Worm (Caenorhabditis elegans) whole organism, early embryonic: ENCODE results near the gene R13H9.6.

Experiments used
- ama-1 ChIP-seq: fragments of 150-350 bp; optimal IDR thresholded peaks from 2 replicates; lab custom pipeline; 2014
- ets-7 ChIP-seq: sonication (generic microtip); optimal IDR thresholded peaks from 2 replicates; lab custom pipeline; 2016; ENCODE audit warnings: missing genotype, missing genetic modification characterization, missing compliant biosample characterization

DNA sequence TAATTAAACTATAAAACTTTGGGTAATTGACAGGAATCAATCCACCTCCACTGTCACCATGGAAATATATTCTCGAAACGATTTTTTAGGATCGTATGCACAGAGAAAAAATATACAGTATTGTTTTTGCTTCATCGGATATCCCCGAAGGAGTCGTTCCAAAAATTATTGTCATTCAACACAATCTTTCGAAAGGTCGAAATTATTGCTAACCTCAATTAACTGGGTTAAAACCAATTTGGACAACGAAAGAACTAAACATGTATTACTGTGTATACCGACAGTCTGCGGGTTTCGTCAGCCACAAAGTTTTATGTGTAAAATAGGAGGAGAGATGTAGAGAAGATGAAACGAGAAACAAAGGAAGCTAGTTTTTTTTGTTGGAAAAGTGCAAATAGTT lies 5.1 kb downstream of the R13H9.6 start:
- no peak for TF ChIP-seq ets-7
- no peak for TF ChIP-seq ama-1
